Worm (Caenorhabditis elegans) whole organism, L4 larva: ENCODE results near the gene cec-1.

Experiments used
- F26F4.8 ChIP-seq: fragments of 200-800 bp; sonication (Bioruptor generic); conservative IDR thresholded peaks from 2 replicates; pipeline ENCODE4 v1.3.6; 2022; ENCODE audit warnings: missing genetic modification characterization, missing compliant biosample characterization
- F49E8.2 ChIP-seq: sonication (generic microtip); optimal IDR thresholded peaks from 2 replicates; lab custom pipeline; 2016; ENCODE audit warnings: missing compliant biosample characterization, mild to moderate bottlenecking, missing genetic modification characterization, borderline replicate concordance
- T20F7.1 ChIP-seq: fragments of 200-800 bp; sonication (Bioruptor generic); optimal IDR thresholded peaks from 2 replicates; lab custom pipeline; 2018; ENCODE audit warnings: mild to moderate bottlenecking, missing genetic modification characterization, missing compliant biosample characterization
- ZK546.5 ChIP-seq, 2 experiments: sonication (generic microtip); optimal IDR thresholded peaks; 2 replicates each; lab custom pipeline; 2017; ENCODE audit warnings: missing biosample characterization in 2 of 2, missing genetic modification characterization in 2 of 2
- aly-2 ChIP-seq: sonication (generic microtip); optimal IDR thresholded peaks from 2 replicates; lab custom pipeline; 2018; ENCODE audit warnings: missing biosample characterization, missing genetic modification characterization
- arid-1 ChIP-seq: fragments of 200-800 bp; sonication (Bioruptor generic); conservative IDR thresholded peaks from 2 replicates; pipeline ENCODE4 v1.3.6; 2022; ENCODE audit warnings: missing genetic modification reagents, missing genetic modification characterization, missing compliant biosample characterization
- ceh-28 ChIP-seq: fragments of 150-350 bp; optimal IDR thresholded peaks from 2 replicates; lab custom pipeline; 2014; ENCODE audit warnings: missing biosample characterization, missing genetic modification reagents, missing genetic modification characterization
- ceh-32 ChIP-seq: sonication (generic microtip); optimal IDR thresholded peaks from 2 replicates; lab custom pipeline; 2016; ENCODE audit warnings: mild to moderate bottlenecking, missing genetic modification characterization, missing compliant biosample characterization; ENCODE audit not compliant: poor library complexity
- ceh-44 ChIP-seq: fragments of 200-800 bp; sonication (Bioruptor generic); IDR thresholded peaks from 2 replicates; pipeline ENCODE4 v1.3.6; 2022; ENCODE audit warnings: missing genetic modification reagents, missing genetic modification characterization, missing compliant biosample characterization
- ceh-82 ChIP-seq: sonication (generic microtip); optimal IDR thresholded peaks from 2 replicates; lab custom pipeline; 2017; ENCODE audit warnings: missing biosample characterization, missing genetic modification characterization
- daf-19 ChIP-seq: fragments of 200-800 bp; sonication (Bioruptor generic); conservative IDR thresholded peaks from 2 replicates; pipeline ENCODE4 v1.3.6; 2022; ENCODE audit warnings: missing genetic modification characterization, missing compliant biosample characterization
- daf-8 ChIP-seq: fragments of 200-800 bp; sonication (Bioruptor generic); IDR thresholded peaks from 2 replicates; pipeline ENCODE4 v1.3.6; 2022; ENCODE audit warnings: missing genetic modification characterization, missing compliant biosample characterization
- dmd-6 ChIP-seq: fragments of 200-800 bp; sonication (Bioruptor generic); IDR thresholded peaks from 2 replicates; pipeline ENCODE4 v1.3.6; 2022; ENCODE audit warnings: missing genetic modification reagents, missing genetic modification characterization, missing compliant biosample characterization
- egl-27 ChIP-seq: sonication (generic microtip); optimal IDR thresholded peaks from 3 replicates; lab custom pipeline; 2017; ENCODE audit warnings: missing biosample characterization, missing genetic modification reagents, missing genetic modification characterization
- egl-43 ChIP-seq: fragments of 200-800 bp; sonication (Bioruptor generic); IDR thresholded peaks from 2 replicates; pipeline ENCODE4 v1.3.6; 2022; ENCODE audit warnings: missing genetic modification reagents, missing genetic modification characterization, missing compliant biosample characterization
- fkh-10 ChIP-seq: fragments of 150-350 bp; optimal IDR thresholded peaks from 2 replicates; lab custom pipeline; 2014; ENCODE audit warnings: missing biosample characterization, missing genetic modification reagents, missing genetic modification characterization
- hlh-11 ChIP-seq: fragments of 200-800 bp; sonication (Bioruptor generic); optimal IDR thresholded peaks from 2 replicates; lab custom pipeline; 2018; ENCODE audit warnings: mild to moderate bottlenecking, missing genetic modification characterization, missing compliant biosample characterization
- lim-7 ChIP-seq: fragments of 200-800 bp; sonication (Bioruptor generic); IDR thresholded peaks from 2 replicates; pipeline ENCODE4 v1.3.6; 2022; ENCODE audit warnings: missing genetic modification characterization, missing compliant biosample characterization
- lin-1 ChIP-seq: fragments of 200-800 bp; sonication (Bioruptor generic); IDR thresholded peaks from 2 replicates; pipeline ENCODE4 v1.3.6; 2022; ENCODE audit warnings: missing genetic modification reagents, missing genetic modification characterization, missing compliant biosample characterization
- lin-38 ChIP-seq: fragments of 200-800 bp; sonication (Bioruptor generic); IDR thresholded peaks from 2 replicates; pipeline ENCODE4 v1.3.6; 2022; ENCODE audit warnings: missing genetic modification reagents, missing genetic modification characterization, missing compliant biosample characterization
- lir-3 ChIP-seq: sonication (generic microtip); optimal IDR thresholded peaks from 2 replicates; lab custom pipeline; 2016; ENCODE audit warnings: mild to moderate bottlenecking, missing genetic modification characterization, missing compliant biosample characterization
- lsy-2 ChIP-seq, 2 experiments: fragments of 150-350 bp in 1 of 2; sonication (generic microtip) in 1 of 2; optimal IDR thresholded peaks; 2 replicates each; lab custom pipeline; 2014 to 2017; ENCODE audit warnings: missing biosample characterization in 2 of 2, missing genetic modification characterization in 2 of 2
- madf-5 ChIP-seq, 2 experiments: fragments of 200-800 bp; sonication (Bioruptor generic); IDR thresholded peaks; 2 replicates each; pipeline ENCODE4 v1.3.6; 2022; ENCODE audit warnings: missing compliant biosample characterization in 2 of 2, missing genetic modification characterization in 2 of 2
- mdt-29 ChIP-seq: fragments of 200-800 bp; sonication (Bioruptor generic); IDR thresholded peaks from 2 replicates; pipeline ENCODE4 v1.3.6; 2022; ENCODE audit warnings: missing genetic modification reagents, missing genetic modification characterization, missing compliant biosample characterization
- mes-2 ChIP-seq: sonication (generic microtip); optimal IDR thresholded peaks from 2 replicates; lab custom pipeline; 2016; ENCODE audit warnings: missing genotype, mild to moderate bottlenecking, missing genetic modification characterization, missing compliant biosample characterization; ENCODE audit not compliant: poor library complexity, severe bottlenecking
- mxl-3 ChIP-seq: fragments of 200-800 bp; sonication (Bioruptor generic); optimal IDR thresholded peaks from 2 replicates; lab custom pipeline; 2018; ENCODE audit warnings: mild to moderate bottlenecking, missing genetic modification characterization, missing compliant biosample characterization
- nhr-11 ChIP-seq: fragments of 150-350 bp; optimal IDR thresholded peaks from 2 replicates; lab custom pipeline; 2014; ENCODE audit warnings: missing biosample characterization, missing genetic modification characterization
- nhr-25 ChIP-seq: sonication (generic microtip); optimal IDR thresholded peaks from 2 replicates; lab custom pipeline; 2017; ENCODE audit warnings: missing genetic modification characterization, mild to moderate bottlenecking, missing compliant biosample characterization, antibody characterized with exemption, moderate library complexity, borderline replicate concordance; ENCODE audit not compliant: insufficient read depth
- nhr-6 ChIP-seq: fragments of 150-350 bp; optimal IDR thresholded peaks from 2 replicates; lab custom pipeline; 2014; ENCODE audit warnings: missing biosample characterization, missing genetic modification characterization
- nhr-76 ChIP-seq: fragments of 150-350 bp; optimal IDR thresholded peaks from 2 replicates; lab custom pipeline; 2014; ENCODE audit warnings: missing biosample characterization, missing genetic modification characterization
- nhr-77 ChIP-seq: fragments of 150-350 bp; optimal IDR thresholded peaks from 2 replicates; lab custom pipeline; 2014; ENCODE audit warnings: missing biosample characterization, missing genetic modification characterization
- pha-4 ChIP-seq, 2 experiments: fragments of 150-350 bp in 1 of 2; fragments of 200-800 bp in 1 of 2; sonication (Bioruptor generic) in 1 of 2; IDR thresholded peaks in 1 of 2; optimal IDR thresholded peaks in 1 of 2; 2 replicates each; pipeline versions ENCODE4 v1.3.6 to Lab custom; 2014 to 2022; ENCODE audit warnings: missing genetic modification characterization in 2 of 2, missing genetic modification reagents in 2 of 2, missing biosample characterization in 1 of 2, missing compliant biosample characterization in 1 of 2
- php-3 ChIP-seq: fragments of 200-800 bp; sonication (Bioruptor generic); IDR thresholded peaks from 2 replicates; pipeline ENCODE4 v1.3.6; 2022; ENCODE audit warnings: missing genetic modification reagents, missing genetic modification characterization, missing compliant biosample characterization
- saeg-2 ChIP-seq: fragments of 200-800 bp; sonication (Bioruptor generic); IDR thresholded peaks from 2 replicates; pipeline ENCODE4 v1.3.6; 2022; ENCODE audit warnings: missing genetic modification reagents, missing genetic modification characterization, missing compliant biosample characterization
- sdz-12 ChIP-seq: fragments of 200-800 bp; sonication (Bioruptor generic); optimal IDR thresholded peaks from 2 replicates; lab custom pipeline; 2018; ENCODE audit warnings: mild to moderate bottlenecking, missing genetic modification characterization, missing compliant biosample characterization
- snpc-4 ChIP-seq: fragments of 150-350 bp; optimal IDR thresholded peaks from 2 replicates; lab custom pipeline; 2014; ENCODE audit warnings: missing biosample characterization, missing genetic modification characterization
- spr-3 ChIP-seq: fragments of 200-800 bp; sonication (Bioruptor generic); optimal IDR thresholded peaks from 2 replicates; lab custom pipeline; 2018; ENCODE audit warnings: mild to moderate bottlenecking, missing genetic modification characterization, missing compliant biosample characterization
- tra-1 ChIP-seq: fragments of 200-800 bp; sonication (Bioruptor generic); IDR thresholded peaks from 2 replicates; pipeline ENCODE4 v1.3.6; 2022; ENCODE audit warnings: missing genetic modification reagents, missing genetic modification characterization, missing compliant biosample characterization
- unc-39 ChIP-seq: sonication (generic microtip); optimal IDR thresholded peaks from 2 replicates; lab custom pipeline; 2017; ENCODE audit warnings: missing biosample characterization, missing genetic modification characterization
- unc-62 ChIP-seq, 3 experiments: fragments of 150-350 bp in 1 of 3; sonication (generic microtip); optimal IDR thresholded peaks in 2 of 3; peaks in 1 of 3; 1 replicate in 1 of 3; 2 replicates in 2 of 3; lab custom pipeline; 2014 to 2017; ENCODE audit warnings: missing biosample characterization in 3 of 3, missing genetic modification characterization in 3 of 3, missing genetic modification reagents in 3 of 3, missing genotype in 1 of 3
- vab-7 ChIP-seq: fragments of 200-800 bp; sonication (Bioruptor generic); IDR thresholded peaks from 2 replicates; pipeline ENCODE4 v1.3.6; 2022; ENCODE audit warnings: missing genetic modification reagents, missing genetic modification characterization, missing compliant biosample characterization
- zag-1 ChIP-seq: fragments of 150-350 bp; optimal IDR thresholded peaks from 2 replicates; lab custom pipeline; 2014; ENCODE audit warnings: missing biosample characterization, missing genetic modification characterization
- zfp-2 ChIP-seq: sonication (generic microtip); optimal IDR thresholded peaks from 2 replicates; lab custom pipeline; 2016; ENCODE audit warnings: mild to moderate bottlenecking, missing genetic modification characterization, missing compliant biosample characterization
- zfp-3 ChIP-seq: fragments of 200-800 bp; sonication (Bioruptor generic); conservative IDR thresholded peaks from 2 replicates; pipeline ENCODE4 v1.3.6; 2022; ENCODE audit warnings: missing genetic modification reagents, missing genetic modification characterization, missing compliant biosample characterization
- zip-2 ChIP-seq: fragments of 150-350 bp; optimal IDR thresholded peaks from 2 replicates; lab custom pipeline; 2014; ENCODE audit warnings: missing biosample characterization, missing genetic modification characterization
- ztf-11 ChIP-seq: fragments of 150-350 bp; optimal IDR thresholded peaks from 2 replicates; lab custom pipeline; 2014; ENCODE audit warnings: missing biosample characterization, missing genetic modification characterization

Gene cec-1

DNA sequence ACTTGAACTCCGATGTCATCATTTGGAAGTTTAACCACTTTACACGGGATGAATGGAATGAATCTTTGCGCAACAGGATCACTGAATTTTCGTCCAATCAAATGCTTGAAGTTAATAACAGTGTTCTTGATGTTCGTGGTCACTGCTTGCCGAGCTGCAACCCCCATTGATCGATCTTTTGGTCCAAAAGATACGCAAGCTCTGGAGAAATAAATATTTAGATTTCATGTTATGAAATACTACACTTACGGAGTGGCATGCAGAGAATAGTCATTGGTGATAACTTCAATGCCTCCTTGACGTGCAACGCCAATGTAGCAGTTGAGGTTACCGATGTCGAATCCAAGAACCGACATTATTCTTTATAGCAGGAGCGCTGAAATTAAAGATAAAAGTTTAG, 20.4 kb downstream of the cec-1 start, which contains the start of gene hsp-110:
Gene hsp-110, minus strand, starts transcription at position 376 of the 400 bp plus-strand sequence.
- no peak for TF ChIP-seq pha-4 (GFP tag; IDR thresholded peaks at IDR 0.05; lab: Robert Waterston, UW)
- TF ChIP-seq pha-4 (tag; optimal IDR thresholded peaks at IDR 0.05; lab: Kevin White, UChicago) = no peak
- TF ChIP-seq tra-1 (GFP tag; lab: Robert Waterston, UW) = no peak
- TF ChIP-seq ceh-32 (tag; lab: Kevin White, UChicago) = no peak
- no peak for TF ChIP-seq lsy-2 (tag; optimal IDR thresholded peaks at IDR 0.05; lab: Kevin White, UChicago)
- no peak for TF ChIP-seq unc-39 (tag; lab: Kevin White, UChicago)
- TF ChIP-seq mdt-29 (GFP tag; lab: Robert Waterston, UW) = no peak
- TF ChIP-seq lim-7 (GFP tag; lab: Robert Waterston, UW) = peak; percentile 84
- TF ChIP-seq nhr-25 (tag; lab: Kevin White, UChicago) = no peak
- no peak for TF ChIP-seq mes-2 (tag; lab: Kevin White, UChicago)
- 0 out of 2 replicates have a peak, but pooled peaks have one; percentile 22 for TF ChIP-seq egl-43 (GFP tag; lab: Robert Waterston, UW)
- TF ChIP-seq aly-2 (tag; lab: Kevin White, UChicago) = no peak
- TF ChIP-seq egl-27 (tag; lab: Kevin White, UChicago) = no peak
- TF ChIP-seq fkh-10 (GFP tag; lab: Kevin White, UChicago) = no peak
- peak; percentile 25; the same call in 1 of the 2 replicates for TF ChIP-seq vab-7 (GFP tag; lab: Robert Waterston, UW)
- TF ChIP-seq saeg-2 = no peak
- TF ChIP-seq dmd-6 (GFP tag; lab: Robert Waterston, UW) = no peak
- TF ChIP-seq zfp-3 (GFP tag; lab: Robert Waterston, UW) = no peak
- peak; percentile 21; the same call in 1 of the 2 replicates for TF ChIP-seq arid-1 (GFP tag; lab: Robert Waterston, UW)
- no peak for TF ChIP-seq ceh-82 (tag; lab: Kevin White, UChicago)
- no peak for TF ChIP-seq ceh-28 (tag; lab: Kevin White, UChicago)
- no peak for TF ChIP-seq lir-3 (tag; lab: Kevin White, UChicago)
- 0 out of 2 replicates have a peak, but pooled peaks have one; percentile 6 for TF ChIP-seq F26F4.8 (GFP tag; lab: Robert Waterston, UW)

ce11 chrIII:8446940-8447403, 20.8 kb downstream of the cec-1 start, which contains the start of gene rpn-3:
TSS of gene rpn-3 (plus strand) at chrIII:8447353.
- TF ChIP-seq php-3 = peak; percentile 58
- peak; percentile 95 for TF ChIP-seq mes-2 (tag; lab: Kevin White, UChicago)
- peak; percentile 68; the same call in 1 of the 2 replicates for TF ChIP-seq lin-1
- TF ChIP-seq zag-1 (tag; lab: Kevin White, UChicago) = no peak
- TF ChIP-seq nhr-77 (tag; lab: Kevin White, UChicago) = peak; percentile 98
- no peak; the same call in 1 of the 2 replicates for TF ChIP-seq daf-19 (GFP tag; lab: Robert Waterston, UW)
- peak in 1 of 2 experiments; percentile 72 for TF ChIP-seq unc-62 (GFP tag; optimal IDR thresholded peaks at IDR 0.05 in 1 of 2; lab: Kevin White, UChicago)
- TF ChIP-seq unc-62 (tag; optimal IDR thresholded peaks at IDR 0.05; lab: Kevin White, UChicago) = no peak
- TF ChIP-seq F26F4.8 (GFP tag; lab: Robert Waterston, UW) = no peak
- no peak for TF ChIP-seq aly-2 (tag; lab: Kevin White, UChicago)
- TF ChIP-seq T20F7.1 = peak; percentile 92
- TF ChIP-seq ztf-11 (tag; lab: Kevin White, UChicago) = no peak
- TF ChIP-seq spr-3 (GFP tag; lab: Kevin White, UChicago) = peak; percentile 78
- peak; percentile 56 for TF ChIP-seq mxl-3
- TF ChIP-seq nhr-76 (tag; lab: Kevin White, UChicago) = peak; percentile 58
- TF ChIP-seq zip-2 = peak; percentile 85
- peak; percentile 95 for TF ChIP-seq hlh-11 (tag; lab: Kevin White, UChicago)
- peak; percentile 70 for TF ChIP-seq nhr-25 (tag; lab: Kevin White, UChicago)
- peak; percentile 61 for TF ChIP-seq lir-3 (tag; lab: Kevin White, UChicago)
- TF ChIP-seq nhr-11 (tag; lab: Kevin White, UChicago) = peak; percentile 98
- peak; percentile 89; the same call in 1 of the 2 replicates for TF ChIP-seq arid-1 (GFP tag; lab: Robert Waterston, UW)
- TF ChIP-seq ZK546.5 (tag; optimal IDR thresholded peaks at IDR 0.05; lab: Kevin White, UChicago) = no peak
- peak; percentile 94 for TF ChIP-seq nhr-6
- TF ChIP-seq daf-8 = no peak
- no peak for TF ChIP-seq sdz-12
- TF ChIP-seq mdt-29 (GFP tag; lab: Robert Waterston, UW) = peak; percentile 99
- TF ChIP-seq F49E8.2 (tag; lab: Kevin White, UChicago) = peak; percentile 87
- no peak for TF ChIP-seq ceh-44 (GFP tag; lab: Robert Waterston, UW)
- TF ChIP-seq saeg-2 = peak; percentile 82
- TF ChIP-seq lin-38 = peak; percentile 99
- peak; percentile 75 for TF ChIP-seq zfp-2
- no peak for TF ChIP-seq madf-5 (GFP tag; IDR thresholded peaks at IDR 0.05; lab: Robert Waterston, UW)
- TF ChIP-seq snpc-4 (tag; lab: Kevin White, UChicago) = no peak
